Worm (Caenorhabditis elegans): ENCODE data around the gene F49C5.10.
A peak's percentile ranks its signal among the peaks of the same experiment; 100 is the strongest.

ce11 chrII:12577754-12578153, 31.2 kb downstream of the F49C5.10 start, which contains the start of gene clec-8:
- TF ChIP-seq ztf-1 (GFP tag; conservative IDR thresholded peaks at IDR 0.05) (no peak), ZK546.5 (tag; optimal IDR thresholded peaks at IDR 0.05) (no peak), nhr-129 (tag; optimal IDR thresholded peaks at IDR 0.05) (no peak), lsy-2 (tag; optimal IDR thresholded peaks at IDR 0.05) (no peak), zag-1 (tag; optimal IDR thresholded peaks at IDR 0.05) (no peak), nhr-12 (tag; optimal IDR thresholded peaks at IDR 0.05) (no peak), snpc-4 (tag; optimal IDR thresholded peaks at IDR 0.05) (no peak), ceh-82 (tag; optimal IDR thresholded peaks at IDR 0.05) (no peak), fos-1 (tag; optimal IDR thresholded peaks at IDR 0.05) (peak; percentile 58), unc-62 (GFP tag; optimal IDR thresholded peaks at IDR 0.05) (no peak), mdl-1 (tag; optimal IDR thresholded peaks at IDR 0.05) (no peak), egl-27 (tag; optimal IDR thresholded peaks at IDR 0.05) (no peak), unc-39 (tag; optimal IDR thresholded peaks at IDR 0.05) (no peak)
